Worm (Caenorhabditis elegans) whole organism, early embryonic: Measurements from ENCODE around the gene W08E12.4.

ENCODE experiments used
- B0310.2 ChIP-seq: sonication (generic microtip); optimal IDR thresholded peaks from 2 replicates; lab custom pipeline; 2016; ENCODE audit warnings: mild to moderate bottlenecking, missing genetic modification characterization, missing compliant biosample characterization
- F13C5.2 ChIP-seq: sonication (generic microtip); optimal IDR thresholded peaks from 2 replicates; lab custom pipeline; 2017; ENCODE audit warnings: mild to moderate bottlenecking, missing genetic modification characterization, inconsistent platforms, missing compliant biosample characterization
- aly-1 ChIP-seq: sonication (generic microtip); optimal IDR thresholded peaks from 2 replicates; lab custom pipeline; 2016; ENCODE audit warnings: missing genetic modification characterization, missing compliant biosample characterization
- ama-1 ChIP-seq: fragments of 150-350 bp; optimal IDR thresholded peaks from 2 replicates; lab custom pipeline; 2014
- ceh-13 ChIP-seq: fragments of 200-800 bp; sonication (Bioruptor generic); optimal IDR thresholded peaks from 2 replicates; lab custom pipeline; 2018; ENCODE audit warnings: mild to moderate bottlenecking, missing genetic modification characterization, missing compliant biosample characterization
- ceh-36 ChIP-seq: sonication (generic microtip); optimal IDR thresholded peaks from 2 replicates; lab custom pipeline; 2016; ENCODE audit warnings: missing genetic modification characterization, inconsistent platforms, missing compliant biosample characterization
- ets-7 ChIP-seq: sonication (generic microtip); optimal IDR thresholded peaks from 2 replicates; lab custom pipeline; 2016; ENCODE audit warnings: missing genotype, missing genetic modification characterization, missing compliant biosample characterization
- flt-1 ChIP-seq: fragments of 200-800 bp; sonication (Bioruptor generic); IDR thresholded peaks from 2 replicates; pipeline ENCODE4 v1.3.6; 2022; ENCODE audit warnings: missing genetic modification characterization, missing compliant biosample characterization
- hmbx-1 ChIP-seq: sonication (generic microtip); optimal IDR thresholded peaks from 2 replicates; lab custom pipeline; 2016; ENCODE audit warnings: mild to moderate bottlenecking, missing genetic modification characterization, missing compliant biosample characterization
- hmg-4 ChIP-seq: fragments of 200-800 bp; sonication (Bioruptor generic); optimal IDR thresholded peaks from 2 replicates; lab custom pipeline; 2018; ENCODE audit warnings: mild to moderate bottlenecking, missing genetic modification characterization, missing compliant biosample characterization
- hnd-1 ChIP-seq: sonication (generic microtip); optimal IDR thresholded peaks from 2 replicates; lab custom pipeline; 2016; ENCODE audit warnings: missing genetic modification characterization, missing compliant biosample characterization
- pes-1 ChIP-seq: fragments of 200-800 bp; sonication (Bioruptor generic); IDR thresholded peaks from 2 replicates; pipeline ENCODE4 v1.3.6; 2022; ENCODE audit warnings: missing genetic modification reagents, missing genetic modification characterization, missing compliant biosample characterization
- scrt-1 ChIP-seq: fragments of 200-800 bp; sonication (Bioruptor generic); IDR thresholded peaks from 2 replicates; pipeline ENCODE4 v1.3.6; 2022; ENCODE audit warnings: missing genetic modification characterization, missing compliant biosample characterization
- sea-1 ChIP-seq: fragments of 200-800 bp; sonication (Bioruptor generic); conservative IDR thresholded peaks from 2 replicates; pipeline ENCODE4 v1.3.6; 2022; ENCODE audit warnings: missing genetic modification characterization, missing compliant biosample characterization
- tbx-11 ChIP-seq: fragments of 200-800 bp; sonication (Bioruptor generic); IDR thresholded peaks from 2 replicates; pipeline ENCODE4 v1.3.6; 2022; ENCODE audit warnings: missing genetic modification characterization, missing compliant biosample characterization
- tbx-37 ChIP-seq: fragments of 200-800 bp; sonication (Bioruptor generic); conservative IDR thresholded peaks from 2 replicates; pipeline ENCODE4 v1.3.6; 2022; ENCODE audit warnings: missing genetic modification reagents, missing genetic modification characterization, missing compliant biosample characterization
- tra-4 ChIP-seq: sonication (generic microtip); optimal IDR thresholded peaks from 2 replicates; lab custom pipeline; 2017; ENCODE audit warnings: missing genetic modification characterization, missing compliant biosample characterization

W08E12.4 gene

DNA sequence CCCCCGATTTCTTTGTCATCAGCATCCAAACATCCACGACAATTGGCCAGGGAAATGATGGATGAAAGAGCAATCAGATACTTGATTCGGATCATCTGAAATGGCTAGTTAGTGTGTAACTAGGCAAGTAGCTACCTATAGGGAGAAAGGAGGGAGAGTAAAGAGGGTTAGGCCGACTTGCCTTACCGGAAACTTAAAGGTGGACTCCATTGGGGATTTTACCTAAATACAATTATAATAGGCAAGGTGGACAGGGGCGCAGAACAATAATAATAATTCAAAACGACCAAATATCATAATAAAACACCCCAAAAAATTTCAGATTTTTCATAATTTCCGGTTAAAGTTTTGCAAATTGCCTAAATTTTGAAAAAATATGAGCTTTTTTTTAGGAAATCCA, 34.6 kb upstream of the W08E12.4 start, which contains the start of gene clec-173:
clec-173 (minus strand) TSS at position 101 of the 400 bp plus-strand sequence.
- no peak for TF ChIP-seq ceh-36 (tag; lab: Kevin White, UChicago)

DNA sequence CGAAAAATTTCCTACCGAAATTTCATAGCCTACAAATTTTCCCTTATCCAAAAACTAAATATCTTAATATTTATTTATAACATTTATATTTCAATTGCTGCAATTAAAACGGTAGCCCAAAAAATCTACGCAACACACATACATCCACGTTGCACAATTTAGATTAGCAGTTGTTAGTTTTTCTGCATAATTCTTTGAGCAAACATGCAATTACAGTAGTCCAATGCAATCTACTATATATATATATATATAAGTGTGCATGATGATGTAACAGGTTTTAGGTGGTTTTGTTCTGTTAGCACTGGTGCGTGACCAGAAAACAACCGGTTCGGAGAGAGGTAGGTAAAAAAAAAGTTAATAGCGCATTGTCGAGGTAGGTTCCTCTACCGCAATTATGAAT, 30.8 kb upstream of the W08E12.4 start:
- TF ChIP-seq hnd-1 (tag; lab: Kevin White, UChicago), result no peak
- TF ChIP-seq flt-1 (GFP tag; lab: Robert Waterston, UW), result no peak
- TF ChIP-seq B0310.2, result no peak
- TF ChIP-seq tbx-11 (GFP tag; lab: Robert Waterston, UW), result no peak
- no peak for TF ChIP-seq ets-7 (tag; lab: Kevin White, UChicago)
- TF ChIP-seq aly-1 (tag; lab: Kevin White, UChicago), result no peak
- TF ChIP-seq ceh-36 (tag; lab: Kevin White, UChicago), result no peak
- no peak for TF ChIP-seq tbx-37
- no peak for TF ChIP-seq tra-4 (tag; lab: Kevin White, UChicago)
- no peak for TF ChIP-seq sea-1 (GFP tag; lab: Robert Waterston, UW)
- TF ChIP-seq ceh-13 (GFP tag; lab: Kevin White, UChicago), result no peak
- no peak for TF ChIP-seq scrt-1 (GFP tag; lab: Robert Waterston, UW)
- TF ChIP-seq hmbx-1 (tag; lab: Kevin White, UChicago), result no peak

DNA sequence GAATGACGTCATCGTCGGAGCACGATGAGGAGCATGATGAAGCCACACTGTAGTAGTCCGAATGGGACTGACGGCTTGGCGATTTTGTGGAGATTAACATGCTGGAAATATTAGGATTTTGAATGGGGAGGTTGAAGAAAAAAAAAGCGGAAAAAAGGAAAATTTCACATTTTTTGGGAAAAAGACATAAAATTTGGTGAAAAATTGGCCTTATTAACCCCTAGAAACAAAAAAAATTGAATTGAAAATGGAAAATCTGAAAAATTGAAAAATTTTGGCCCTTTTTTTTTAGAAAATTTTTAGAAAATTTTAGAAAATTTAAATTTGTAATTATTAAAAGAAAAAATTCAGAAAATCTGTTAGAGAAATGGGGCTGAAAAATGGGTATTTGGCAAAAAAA, 28.9 kb upstream of the W08E12.4 start, which contains the start of gene T26C12.3:
T26C12.3 (minus strand) TSS at position 101 of the 400 bp plus-strand sequence.
- TF ChIP-seq hmg-4 (GFP tag; lab: Kevin White, UChicago), result no peak
- TF ChIP-seq ama-1 (lab: Kevin White, UChicago), result no peak
- TF ChIP-seq pes-1 (GFP tag; lab: Robert Waterston, UW), result no peak
- TF ChIP-seq scrt-1 (GFP tag; lab: Robert Waterston, UW), result no peak
- TF ChIP-seq hnd-1 (tag; lab: Kevin White, UChicago), result no peak
- TF ChIP-seq sea-1 (GFP tag; lab: Robert Waterston, UW), result no peak
- TF ChIP-seq ets-7 (tag; lab: Kevin White, UChicago), result no peak
- TF ChIP-seq ceh-36 (tag; lab: Kevin White, UChicago), result no peak

DNA sequence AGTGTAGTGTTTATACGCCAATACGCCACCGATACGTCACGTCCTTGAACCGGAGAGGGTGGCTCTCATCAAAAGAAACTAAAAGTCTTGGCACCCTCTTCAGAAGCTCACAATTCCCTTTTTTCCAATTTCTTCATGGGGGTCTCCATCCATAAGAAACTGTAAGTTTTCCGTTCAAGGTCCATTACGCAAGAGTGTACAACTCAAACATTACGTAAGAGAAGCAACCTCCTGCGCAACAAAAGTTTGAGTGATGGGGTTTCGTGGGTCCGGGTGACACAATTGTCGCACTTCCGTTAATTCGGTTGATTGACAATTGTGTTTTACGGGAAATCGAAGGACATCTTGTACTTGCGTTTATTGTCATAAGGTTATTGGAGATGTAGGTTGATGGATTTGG, 23.3 kb upstream of the W08E12.4 start:
- TF ChIP-seq tra-4 (tag; lab: Kevin White, UChicago) (no peak), F13C5.2 (no peak), pes-1 (GFP tag; lab: Robert Waterston, UW) (peak; percentile 41; the same call in 1 of the 2 replicates), scrt-1 (GFP tag; lab: Robert Waterston, UW) (no peak)

DNA sequence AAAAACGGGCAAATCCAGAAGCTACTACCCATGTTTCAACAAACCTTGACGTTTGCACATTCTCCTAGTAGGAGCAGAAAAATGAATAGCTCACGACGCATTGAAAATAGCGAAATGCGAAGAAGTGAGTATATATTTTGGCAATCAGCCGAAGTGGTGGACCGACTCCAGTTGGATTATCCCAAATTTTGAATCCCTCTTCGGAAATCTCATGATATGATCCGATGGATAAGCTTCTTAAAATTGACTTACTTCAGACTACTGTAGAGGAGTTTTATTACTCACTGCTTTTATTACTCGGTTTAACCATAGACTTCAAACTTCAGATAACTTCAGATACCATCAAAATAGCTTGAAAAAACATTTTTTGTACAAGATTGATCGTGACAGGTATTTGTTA, 12.9 kb upstream of the W08E12.4 start, which contains the start of gene gcy-23:
gcy-23 (minus strand) TSS at position 101 of the 400 bp plus-strand sequence.
- no peak for TF ChIP-seq sea-1 (GFP tag; lab: Robert Waterston, UW)

DNA sequence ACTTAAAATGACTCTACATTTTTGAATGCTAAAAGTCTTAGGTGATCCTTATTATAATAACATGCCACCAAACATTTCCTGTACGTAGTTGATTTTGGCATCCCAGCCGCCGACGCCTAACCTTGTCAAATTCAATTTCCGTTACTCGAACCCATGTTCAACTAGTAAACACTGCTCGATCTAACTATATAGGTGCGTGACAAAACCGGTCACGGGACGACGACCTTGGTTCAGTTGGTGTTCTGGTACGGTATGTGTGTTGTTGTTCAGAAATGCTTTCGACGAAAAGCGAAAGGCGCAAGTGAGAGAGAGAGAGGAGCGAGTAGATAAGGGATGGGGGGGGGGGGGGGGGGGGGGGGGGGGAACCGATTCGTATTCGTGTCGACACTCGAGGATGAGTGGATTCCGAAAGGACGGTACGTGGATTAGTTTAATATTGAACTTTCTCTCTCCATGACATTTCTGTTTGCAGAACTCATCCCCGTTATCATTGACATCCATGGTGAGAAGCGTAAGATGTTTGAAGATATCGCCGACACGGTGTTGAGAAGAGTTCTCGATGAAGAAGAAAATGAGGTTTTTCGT, 10.1 kb upstream of the W08E12.4 start, which contains the start of gene W08E12.8:
W08E12.8 (plus strand) TSS at position 395 of the 585 bp plus-strand sequence.
- TF ChIP-seq B0310.2 (no peak), tbx-37 (no peak), tbx-11 (GFP tag; lab: Robert Waterston, UW) (no peak), ceh-36 (tag; lab: Kevin White, UChicago) (no peak), hmbx-1 (tag; lab: Kevin White, UChicago) (no peak), hmg-4 (GFP tag; lab: Kevin White, UChicago) (no peak), hnd-1 (tag; lab: Kevin White, UChicago) (no peak), tra-4 (tag; lab: Kevin White, UChicago) (no peak), flt-1 (GFP tag; lab: Robert Waterston, UW) (no peak), ama-1 (lab: Kevin White, UChicago) (no peak), pes-1 (GFP tag; lab: Robert Waterston, UW) (no peak), F13C5.2 (no peak)

DNA sequence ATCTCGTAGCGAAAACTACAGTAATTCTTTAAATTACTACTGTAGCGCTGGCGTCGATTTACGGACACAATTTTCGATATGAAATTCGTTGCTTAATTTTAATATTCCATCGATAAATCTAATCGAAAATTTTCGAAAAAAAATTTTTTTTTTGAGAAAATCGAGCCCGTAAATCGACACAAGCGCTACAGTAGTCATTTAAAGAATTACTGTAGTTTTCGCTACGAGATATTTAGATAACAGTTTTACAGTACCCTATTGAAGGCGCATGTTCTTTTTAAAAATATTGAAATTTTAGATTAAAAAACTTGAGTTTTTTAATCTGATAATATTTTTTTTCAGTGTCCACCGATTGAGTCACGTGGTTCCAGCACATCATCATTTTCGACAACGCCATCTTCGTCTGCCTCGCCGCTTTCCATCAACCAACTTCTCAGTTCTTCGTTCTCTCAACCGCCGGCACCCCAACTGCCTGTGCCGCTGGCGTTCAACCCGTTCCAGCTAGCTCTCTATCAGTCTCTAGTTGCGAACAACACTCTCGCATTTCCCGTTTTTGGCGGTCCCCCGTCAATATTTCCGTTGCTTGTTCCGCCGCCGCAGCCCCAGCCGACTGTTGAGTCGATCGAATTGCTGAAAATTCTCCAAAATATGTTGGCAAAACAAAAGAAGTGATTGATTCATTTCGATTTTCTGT, 8.2 kb upstream of the W08E12.4 start:
- no peak for TF ChIP-seq sea-1 (GFP tag; lab: Robert Waterston, UW)
- TF ChIP-seq hnd-1 (tag; lab: Kevin White, UChicago), result no peak

DNA sequence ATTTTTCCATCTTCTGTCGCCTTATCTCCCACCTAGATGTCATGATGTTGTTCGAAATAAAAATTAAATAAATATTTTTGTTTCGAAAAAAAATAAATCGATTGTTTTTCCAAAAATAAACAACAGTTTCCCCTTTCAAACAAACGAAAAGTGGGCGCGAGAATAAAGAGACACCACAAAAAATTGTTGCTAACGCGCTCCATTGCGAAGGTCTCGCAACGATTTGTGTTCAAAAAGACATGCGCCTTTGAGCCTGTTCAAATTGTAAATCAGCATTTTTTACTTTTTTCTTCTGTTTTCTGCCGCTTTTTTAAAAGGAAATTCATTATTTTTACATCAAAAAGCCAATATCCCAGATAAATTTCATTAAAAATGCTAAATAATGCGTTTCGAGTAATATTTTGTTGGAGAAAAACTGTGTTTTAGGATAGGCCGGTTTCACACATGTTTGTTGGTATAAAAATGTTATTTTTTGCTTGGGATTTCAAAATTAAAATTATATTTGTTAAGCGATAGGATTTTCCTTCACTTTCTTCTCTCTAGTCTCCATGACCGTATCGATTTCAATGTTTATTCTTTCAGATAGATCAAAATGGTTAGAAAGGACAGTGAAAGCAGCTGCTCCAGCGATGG, 7.5 kb upstream of the W08E12.4 start, which contains the start of gene W08E12.7:
W08E12.7 (plus strand) TSS at position 583 of the 633 bp plus-strand sequence.
- peak; percentile 16 for TF ChIP-seq hnd-1 (tag; lab: Kevin White, UChicago)
- no peak for TF ChIP-seq B0310.2
- peak; percentile 38; the same call in 1 of the 2 replicates for TF ChIP-seq sea-1 (GFP tag; lab: Robert Waterston, UW)
- peak; percentile 83 for TF ChIP-seq F13C5.2
- TF ChIP-seq hmbx-1 (tag; lab: Kevin White, UChicago), result no peak
- peak; percentile 20 for TF ChIP-seq ceh-13 (GFP tag; lab: Kevin White, UChicago)
- peak; percentile 64; the same call in 1 of the 2 replicates for TF ChIP-seq tbx-11 (GFP tag; lab: Robert Waterston, UW)
- TF ChIP-seq ceh-36 (tag; lab: Kevin White, UChicago), result no peak
- no peak for TF ChIP-seq ama-1 (lab: Kevin White, UChicago)
- peak; percentile 74 for TF ChIP-seq pes-1 (GFP tag; lab: Robert Waterston, UW)
- peak; percentile 23 for TF ChIP-seq hmg-4 (GFP tag; lab: Kevin White, UChicago)
- TF ChIP-seq scrt-1 (GFP tag; lab: Robert Waterston, UW), result peak; percentile 65
- no peak for TF ChIP-seq tra-4 (tag; lab: Kevin White, UChicago)
- no peak for TF ChIP-seq ets-7 (tag; lab: Kevin White, UChicago)
- TF ChIP-seq tbx-37, result 0 out of 2 replicates have a peak, but pooled peaks have one; percentile 19
- peak; percentile 20; the same call in 1 of the 2 replicates for TF ChIP-seq flt-1 (GFP tag; lab: Robert Waterston, UW)
- no peak for TF ChIP-seq aly-1 (tag; lab: Kevin White, UChicago)
